Fruit fly (Drosophila melanogaster) whole organism, embryonic: ENCODE measurements around the gene Osbp.

Experiments
- Adf1 ChIP-seq: fragments of 200-800 bp; sonication (Bioruptor generic); IDR thresholded peaks from 2 replicates; pipeline ENCODE4 v1.3.6; 2022; ENCODE audit warnings: missing biosample characterization, missing genetic modification characterization
- Asciz ChIP-seq: fragments of 200-800 bp; sonication (Bioruptor generic); optimal IDR thresholded peaks from 2 replicates; lab custom pipeline; 2017; ENCODE audit warnings: missing biosample characterization, mild to moderate bottlenecking, missing genetic modification characterization, missing genetic modification reagents
- Blimp-1 ChIP-seq: fragments of 200-800 bp; sonication (Bioruptor generic); optimal IDR thresholded peaks from 3 replicates; lab custom pipeline; 2018; ENCODE audit warnings: missing biosample characterization, missing genetic modification characterization, mild to moderate bottlenecking, moderate library complexity, missing genetic modification reagents
- CG10979 ChIP-seq: fragments of 200-800 bp; sonication (Bioruptor generic); optimal IDR thresholded peaks from 2 replicates; lab custom pipeline; 2018; ENCODE audit warnings: missing biosample characterization, mild to moderate bottlenecking, missing genetic modification characterization, moderate library complexity
- CG11695 ChIP-seq: fragments of 200-800 bp; sonication (Bioruptor generic); IDR thresholded peaks from 3 replicates; pipeline ENCODE4 v1.3.6; 2022; ENCODE audit warnings: missing biosample characterization, missing genetic modification characterization
- CG12391 ChIP-seq: fragments of 200-800 bp; sonication (Bioruptor generic); optimal IDR thresholded peaks from 3 replicates; lab custom pipeline; 2018; ENCODE audit warnings: missing biosample characterization, mild to moderate bottlenecking, missing genetic modification characterization, moderate library complexity
- CG12942 ChIP-seq: fragments of 200-800 bp; sonication (Bioruptor generic); optimal IDR thresholded peaks from 3 replicates; lab custom pipeline; 2016; ENCODE audit warnings: missing biosample characterization, missing genetic modification characterization
- CG13424 ChIP-seq: fragments of 200-800 bp; sonication (Bioruptor generic); optimal IDR thresholded peaks from 2 replicates; lab custom pipeline; 2019; ENCODE audit warnings: missing biosample characterization, mild to moderate bottlenecking, missing genetic modification characterization, moderate library complexity
- CG14014 ChIP-seq: fragments of 200-800 bp; sonication (Bioruptor generic); IDR thresholded peaks from 2 replicates; pipeline ENCODE4 v1.3.6; 2022; ENCODE audit warnings: missing biosample characterization, missing genetic modification characterization
- CG15011 ChIP-seq: fragments of 200-800 bp; sonication (Bioruptor generic); optimal IDR thresholded peaks from 3 replicates; lab custom pipeline; 2018; ENCODE audit warnings: missing biosample characterization, mild to moderate bottlenecking, missing genetic modification characterization
- CG1529 ChIP-seq: fragments of 200-800 bp; sonication (Bioruptor generic); optimal IDR thresholded peaks from 3 replicates; lab custom pipeline; 2018; ENCODE audit warnings: missing biosample characterization, missing genetic modification characterization
- CG3838 ChIP-seq: fragments of 200-800 bp; sonication (Bioruptor generic); optimal IDR thresholded peaks from 3 replicates; lab custom pipeline; 2016; ENCODE audit warnings: missing biosample characterization, missing genetic modification characterization
- CG4404 ChIP-seq: fragments of 200-800 bp; sonication (Bioruptor generic); IDR thresholded peaks from 2 replicates; pipeline ENCODE4 v1.3.6; 2022; ENCODE audit warnings: missing biosample characterization, missing genetic modification characterization
- CG5953 ChIP-seq: fragments of 200-800 bp; sonication (Bioruptor generic); IDR thresholded peaks from 2 replicates; pipeline ENCODE4 v1.3.6; 2022; ENCODE audit warnings: missing biosample characterization, missing genetic modification characterization
- CG6689 ChIP-seq: fragments of 200-800 bp; sonication (Bioruptor generic); IDR thresholded peaks from 2 replicates; pipeline ENCODE4 v1.3.6; 2022; ENCODE audit warnings: missing biosample characterization, missing genetic modification characterization
- CG7839 ChIP-seq: fragments of 200-800 bp; sonication (Bioruptor generic); optimal IDR thresholded peaks from 3 replicates; lab custom pipeline; 2018; ENCODE audit warnings: missing biosample characterization, mild to moderate bottlenecking, missing genetic modification characterization, moderate library complexity
- CG8089 ChIP-seq: fragments of 200-800 bp; sonication (Bioruptor generic); optimal IDR thresholded peaks from 3 replicates; lab custom pipeline; 2016; ENCODE audit warnings: missing biosample characterization, missing genetic modification characterization
- CG8924 ChIP-seq: fragments of 200-800 bp; optimal IDR thresholded peaks from 3 replicates; lab custom pipeline; 2019; ENCODE audit warnings: missing biosample characterization, mild to moderate bottlenecking, missing genetic modification characterization, moderate library complexity
- CG9727 ChIP-seq: fragments of 200-800 bp; sonication (Bioruptor generic); optimal IDR thresholded peaks from 3 replicates; lab custom pipeline; 2017; ENCODE audit warnings: missing biosample characterization, mild to moderate bottlenecking, missing genetic modification characterization
- Deaf1 ChIP-seq: fragments of 200-800 bp; optimal IDR thresholded peaks from 3 replicates; lab custom pipeline; 2019; ENCODE audit warnings: missing biosample characterization, mild to moderate bottlenecking, missing genetic modification characterization, moderate library complexity
- Dip3 ChIP-seq: fragments of 200-800 bp; sonication (Bioruptor generic); optimal IDR thresholded peaks from 3 replicates; lab custom pipeline; 2016; ENCODE audit warnings: missing biosample characterization, missing genetic modification characterization
- Elba2 ChIP-seq: fragments of 200-800 bp; sonication (Bioruptor generic); optimal IDR thresholded peaks from 3 replicates; lab custom pipeline; 2016; ENCODE audit warnings: missing biosample characterization, missing genetic modification characterization
- HLH3B ChIP-seq: fragments of 200-800 bp; sonication (Bioruptor generic); IDR thresholded peaks from 2 replicates; pipeline ENCODE4 v1.3.6; 2022; ENCODE audit warnings: missing biosample characterization, missing genetic modification characterization
- HLHmδ ChIP-seq: fragments of 200-800 bp; sonication (Bioruptor generic); optimal IDR thresholded peaks from 2 replicates; lab custom pipeline; 2018; ENCODE audit warnings: missing biosample characterization, mild to moderate bottlenecking, missing genetic modification characterization, moderate library complexity
- HmgZ ChIP-seq: fragments of 200-800 bp; sonication (Bioruptor generic); optimal IDR thresholded peaks from 2 replicates; lab custom pipeline; 2018; ENCODE audit warnings: missing biosample characterization, mild to moderate bottlenecking, missing genetic modification characterization
- Hr78 ChIP-seq, 2 experiments: fragments of 200-800 bp in 1 of 2; fragments of >200 bp in 1 of 2; sonication (Bioruptor generic) in 1 of 2; optimal IDR thresholded peaks; 2 replicates each; lab custom pipeline; 2017 to 2019; ENCODE audit warnings: missing biosample characterization in 2 of 2, missing genetic modification characterization in 2 of 2, mild to moderate bottlenecking in 1 of 2, moderate library complexity in 1 of 2
- Mes4 ChIP-seq: fragments of 200-800 bp; sonication (Bioruptor generic); optimal IDR thresholded peaks from 2 replicates; lab custom pipeline; 2016; ENCODE audit warnings: missing biosample characterization, missing genetic modification characterization
- NfI ChIP-seq: fragments of 200-800 bp; sonication (Bioruptor generic); optimal IDR thresholded peaks from 3 replicates; lab custom pipeline; 2018; ENCODE audit warnings: missing biosample characterization, mild to moderate bottlenecking, missing genetic modification characterization, moderate library complexity
- Side ChIP-seq: fragments of 200-800 bp; sonication (Bioruptor generic); optimal IDR thresholded peaks from 2 replicates; lab custom pipeline; 2016; ENCODE audit warnings: missing biosample characterization, missing genetic modification characterization
- Sox100B ChIP-seq: fragments of 200-800 bp; sonication (Bioruptor generic); optimal IDR thresholded peaks from 3 replicates; lab custom pipeline; 2018; ENCODE audit warnings: missing biosample characterization, mild to moderate bottlenecking, missing genetic modification characterization
- Spps ChIP-seq: fragments of 200-800 bp; sonication (Bioruptor generic); optimal IDR thresholded peaks from 2 replicates; lab custom pipeline; 2018; ENCODE audit warnings: missing biosample characterization, mild to moderate bottlenecking, missing genetic modification characterization
- Sry-β ChIP-seq: fragments of 200-800 bp; sonication (Bioruptor generic); optimal IDR thresholded peaks from 2 replicates; lab custom pipeline; 2018; ENCODE audit warnings: missing biosample characterization, mild to moderate bottlenecking, missing genetic modification characterization, moderate library complexity
- Sry-δ ChIP-seq: fragments of 200-800 bp; sonication (Bioruptor generic); optimal IDR thresholded peaks from 2 replicates; lab custom pipeline; 2016; ENCODE audit warnings: missing biosample characterization, missing genetic modification characterization
- ac ChIP-seq: fragments of 200-800 bp; sonication (Bioruptor generic); optimal IDR thresholded peaks from 3 replicates; lab custom pipeline; 2017; ENCODE audit warnings: missing biosample characterization, mild to moderate bottlenecking, missing genetic modification characterization
- al ChIP-seq: fragments of 200-800 bp; sonication (Bioruptor generic); IDR thresholded peaks from 2 replicates; pipeline ENCODE4 v1.3.6; 2022; ENCODE audit warnings: missing biosample characterization, missing genetic modification characterization
- crp ChIP-seq, 2 experiments: fragments of 200-800 bp; sonication (Bioruptor generic); optimal IDR thresholded peaks; 2 replicates in 1 of 2; 3 replicates in 1 of 2; lab custom pipeline; 2017; ENCODE audit warnings: missing biosample characterization in 2 of 2, missing genetic modification characterization in 2 of 2, mild to moderate bottlenecking in 1 of 2, moderate library complexity in 1 of 2
- cwo ChIP-seq: fragments of 200-800 bp; sonication (Bioruptor generic); optimal IDR thresholded peaks from 3 replicates; lab custom pipeline; 2017; ENCODE audit warnings: missing biosample characterization, missing genetic modification characterization, mild to moderate bottlenecking, moderate library complexity, missing genetic modification reagents
- dysf ChIP-seq: fragments of 200-800 bp; sonication (Bioruptor generic); IDR thresholded peaks from 3 replicates; pipeline ENCODE4 v1.3.6; 2022; ENCODE audit warnings: missing biosample characterization, missing genetic modification characterization
- exex ChIP-seq: fragments of 200-800 bp; sonication (Bioruptor generic); optimal IDR thresholded peaks from 4 replicates; lab custom pipeline; 2018; ENCODE audit warnings: missing biosample characterization, mild to moderate bottlenecking, missing genetic modification characterization, moderate library complexity
- gce ChIP-seq: fragments of 200-800 bp; sonication (Bioruptor generic); IDR thresholded peaks from 3 replicates; pipeline ENCODE4 v1.3.6; 2022; ENCODE audit warnings: missing biosample characterization, missing genetic modification characterization
- her ChIP-seq: fragments of 200-800 bp; sonication (Bioruptor generic); optimal IDR thresholded peaks from 2 replicates; lab custom pipeline; 2016; ENCODE audit warnings: missing biosample characterization, missing genetic modification characterization
- hkb ChIP-seq, 2 experiments: fragments of 200-800 bp in 1 of 2; fragments of >200 bp in 1 of 2; sonication (Bioruptor generic) in 1 of 2; IDR thresholded peaks in 1 of 2; optimal IDR thresholded peaks in 1 of 2; 2 replicates each; pipeline versions ENCODE4 v1.3.6 to Lab custom; 2017 to 2022; ENCODE audit warnings: missing biosample characterization in 1 of 2, missing genetic modification characterization in 1 of 2
- inv ChIP-seq: fragments of 200-800 bp; sonication (Bioruptor generic); IDR thresholded peaks from 2 replicates; pipeline ENCODE4 v1.3.6; 2022; ENCODE audit warnings: missing biosample characterization, missing genetic modification characterization; ENCODE audit not compliant: partially characterized antibody
- kah ChIP-seq: fragments of 200-800 bp; sonication (Bioruptor generic); optimal IDR thresholded peaks from 2 replicates; lab custom pipeline; 2018; ENCODE audit warnings: missing biosample characterization, mild to moderate bottlenecking, missing genetic modification characterization
- nmo ChIP-seq: fragments of 200-800 bp; sonication (Bioruptor generic); optimal IDR thresholded peaks from 2 replicates; lab custom pipeline; 2018; ENCODE audit warnings: missing biosample characterization, mild to moderate bottlenecking, missing genetic modification characterization, moderate library complexity
- run ChIP-seq: fragments of 200-800 bp; sonication (Bioruptor generic); optimal IDR thresholded peaks from 3 replicates; lab custom pipeline; 2018; ENCODE audit warnings: missing biosample characterization, mild to moderate bottlenecking, missing genetic modification characterization
- ssp ChIP-seq: fragments of 200-800 bp; sonication (Bioruptor generic); IDR thresholded peaks from 2 replicates; pipeline ENCODE4 v1.3.6; 2022; ENCODE audit warnings: missing biosample characterization, missing genetic modification characterization
- tap ChIP-seq: fragments of 200-800 bp; optimal IDR thresholded peaks from 3 replicates; lab custom pipeline; 2019; ENCODE audit warnings: missing biosample characterization, mild to moderate bottlenecking, missing genetic modification characterization, moderate library complexity

Osbp gene

dm6 chr3R:24905959-24906634, 31.9 kb downstream of the Osbp start, which contains the start of gene CG13643 (continued):
- no peak for TF ChIP-seq Elba2 (GFP tag; lab: Kevin White, UChicago)
- no peak for TF ChIP-seq Sry-δ
- TF ChIP-seq Asciz (GFP tag; lab: Kevin White, UChicago): peak; percentile 11
- TF ChIP-seq tap: no peak
- TF ChIP-seq hkb (optimal IDR thresholded peaks at IDR 0.05; lab: Kevin White, UChicago): no peak
- TF ChIP-seq hkb (GFP tag; IDR thresholded peaks at IDR 0.05; lab: Robert Waterston, UW): 0 out of 2 replicates have a peak, but pooled peaks have one; percentile 34
- peak; percentile 42; the same call in 1 of the 3 replicates for TF ChIP-seq CG11695 (GFP tag; lab: Robert Waterston, UW)
- TF ChIP-seq exex: no peak
- peak; percentile 34; the same call in 1 of the 2 replicates for TF ChIP-seq Adf1
- TF ChIP-seq ssp: no peak
- no peak for TF ChIP-seq CG4404 (GFP tag; lab: Robert Waterston, UW)
- TF ChIP-seq nmo: peak; percentile 45
- 0 out of 2 replicates have a peak, but pooled peaks have one; percentile 13 for TF ChIP-seq CG6689
- no peak for TF ChIP-seq Spps (tag; lab: Kevin White, UChicago)
- TF ChIP-seq cwo (GFP tag; lab: Kevin White, UChicago): peak; percentile 12
- no peak for TF ChIP-seq HLHmδ (GFP tag; lab: Kevin White, UChicago)
- no peak for TF ChIP-seq inv (GFP tag; lab: Robert Waterston, UW)
- TF ChIP-seq CG8089 (GFP tag; lab: Kevin White, UChicago): no peak
- peak; percentile 5 for TF ChIP-seq NfI (GFP tag; lab: Kevin White, UChicago)
- peak; percentile 60; the same call in 2 of the 3 replicates for TF ChIP-seq dysf
- no peak for TF ChIP-seq gce (GFP tag; lab: Robert Waterston, UW)
- peak; percentile 13 for TF ChIP-seq run (tag; lab: Kevin White, UChicago)
- no peak for TF ChIP-seq HLH3B (GFP tag; lab: Robert Waterston, UW)
- TF ChIP-seq CG13424 (tag; lab: Kevin White, UChicago): peak; percentile 64
- TF ChIP-seq Hr78 (GFP tag; optimal IDR thresholded peaks at IDR 0.05; lab: Kevin White, UChicago): no peak
- TF ChIP-seq CG10979: peak; percentile 43
- no peak for TF ChIP-seq Mes4
- no peak for TF ChIP-seq al (GFP tag; lab: Robert Waterston, UW)
- no peak for TF ChIP-seq CG3838 (GFP tag; lab: Kevin White, UChicago)
- no peak for TF ChIP-seq CG5953 (GFP tag; lab: Robert Waterston, UW)
- TF ChIP-seq CG14014 (GFP tag; lab: Robert Waterston, UW): 0 out of 2 replicates have a peak, but pooled peaks have one; percentile 35
- TF ChIP-seq CG15011: no peak
- TF ChIP-seq ac (GFP tag; lab: Kevin White, UChicago): no peak
- no peak for TF ChIP-seq kah (GFP tag; lab: Kevin White, UChicago)
- peak; percentile 76 for TF ChIP-seq Deaf1
- no peak for TF ChIP-seq crp (GFP tag; optimal IDR thresholded peaks at IDR 0.05; lab: Kevin White, UChicago)
- no peak for TF ChIP-seq her (GFP tag; lab: Kevin White, UChicago)
- TF ChIP-seq Sox100B: peak; percentile 68
- no peak for TF ChIP-seq HmgZ (tag; lab: Kevin White, UChicago)
- TF ChIP-seq Sry-β (GFP tag; lab: Kevin White, UChicago): no peak
- peak; percentile 13 for TF ChIP-seq CG9727 (GFP tag; lab: Kevin White, UChicago)
- TF ChIP-seq Side (GFP tag; lab: Kevin White, UChicago): no peak
- peak; percentile 37 for TF ChIP-seq CG12391 (tag; lab: Kevin White, UChicago)
- peak; percentile 64 for TF ChIP-seq Blimp-1 (GFP tag; lab: Kevin White, UChicago)
- peak; percentile 3 for TF ChIP-seq CG7839 (tag; lab: Kevin White, UChicago)
- peak; percentile 30 for TF ChIP-seq CG8924 (tag; lab: Kevin White, UChicago)
- TF ChIP-seq Dip3 (GFP tag; lab: Kevin White, UChicago): no peak
- TF ChIP-seq CG1529 (GFP tag; lab: Kevin White, UChicago): no peak
- no peak for TF ChIP-seq CG12942 (GFP tag; lab: Kevin White, UChicago)
